Fruit fly (Drosophila melanogaster) whole organism, embryonic: ENCODE measurements around the gene dikar.

Experiments
- Abd-B ChIP-seq: fragments of 200-800 bp; sonication (Bioruptor generic); optimal IDR thresholded peaks from 2 replicates; lab custom pipeline; 2018; ENCODE audit warnings: missing biosample characterization, mild to moderate bottlenecking, missing genetic modification characterization, moderate library complexity
- Awh ChIP-seq: fragments of 200-800 bp; sonication (Bioruptor generic); IDR thresholded peaks from 2 replicates; pipeline ENCODE4, ENCODE4 v1.3.6; 2022; ENCODE audit warnings: missing biosample characterization, missing genetic modification characterization
- Blimp-1 ChIP-seq: fragments of 200-800 bp; sonication (Bioruptor generic); optimal IDR thresholded peaks from 3 replicates; lab custom pipeline; 2018; ENCODE audit warnings: missing biosample characterization, missing genetic modification characterization, mild to moderate bottlenecking, moderate library complexity, missing genetic modification reagents
- C15 ChIP-seq: fragments of 200-800 bp; sonication (Bioruptor generic); IDR thresholded peaks from 3 replicates; pipeline ENCODE4 v1.3.6; 2022; ENCODE audit warnings: missing biosample characterization, missing genetic modification characterization
- CG15269 ChIP-seq: fragments of 200-800 bp; sonication (Bioruptor generic); optimal IDR thresholded peaks from 2 replicates; lab custom pipeline; 2018; ENCODE audit warnings: missing biosample characterization, mild to moderate bottlenecking, missing genetic modification characterization, moderate library complexity
- CG2129 ChIP-seq: fragments of 200-800 bp; sonication (Bioruptor generic); IDR thresholded peaks from 2 replicates; pipeline ENCODE4 v1.3.6; 2022; ENCODE audit warnings: missing biosample characterization, missing genetic modification characterization; ENCODE audit not compliant: partially characterized antibody
- CG4707 ChIP-seq: fragments of 200-800 bp; sonication (Bioruptor generic); optimal IDR thresholded peaks from 2 replicates; lab custom pipeline; 2018; ENCODE audit warnings: missing biosample characterization, mild to moderate bottlenecking, missing genetic modification characterization, moderate library complexity
- E2f2 ChIP-seq: fragments of 200-800 bp; sonication (Bioruptor generic); IDR thresholded peaks from 2 replicates; pipeline ENCODE4 v1.3.6; 2022; ENCODE audit warnings: missing biosample characterization, missing genetic modification characterization
- Fer3 ChIP-seq: fragments of 200-800 bp; sonication (Bioruptor generic); optimal IDR thresholded peaks from 2 replicates; lab custom pipeline; 2018; ENCODE audit warnings: missing biosample characterization, mild to moderate bottlenecking, missing genetic modification characterization, moderate library complexity
- Hr78 ChIP-seq, 2 experiments: fragments of 200-800 bp in 1 of 2; fragments of >200 bp in 1 of 2; sonication (Bioruptor generic) in 1 of 2; optimal IDR thresholded peaks; 2 replicates each; lab custom pipeline; 2017 to 2019; ENCODE audit warnings: missing biosample characterization in 2 of 2, missing genetic modification characterization in 2 of 2, mild to moderate bottlenecking in 1 of 2, moderate library complexity in 1 of 2
- Nf-YB ChIP-seq: fragments of 200-800 bp; sonication (Bioruptor generic); optimal IDR thresholded peaks from 3 replicates; lab custom pipeline; 2019; ENCODE audit warnings: missing biosample characterization, mild to moderate bottlenecking, missing genetic modification characterization, moderate library complexity
- YL-1 ChIP-seq: fragments of 200-800 bp; sonication (Bioruptor generic); optimal IDR thresholded peaks from 3 replicates; lab custom pipeline; 2017; ENCODE audit warnings: missing biosample characterization, mild to moderate bottlenecking, missing genetic modification characterization
- abd-A ChIP-seq: fragments of 200-800 bp; sonication (Bioruptor generic); optimal IDR thresholded peaks from 3 replicates; lab custom pipeline; 2019; ENCODE audit warnings: missing biosample characterization, mild to moderate bottlenecking, missing genetic modification characterization, moderate library complexity
- bigmax ChIP-seq: fragments of 200-800 bp; sonication (Bioruptor generic); optimal IDR thresholded peaks from 2 replicates; lab custom pipeline; 2018; ENCODE audit warnings: missing biosample characterization, mild to moderate bottlenecking, missing genetic modification characterization
- cg ChIP-seq: fragments of 200-800 bp; sonication (Bioruptor generic); optimal IDR thresholded peaks from 3 replicates; lab custom pipeline; 2019; ENCODE audit warnings: missing biosample characterization, mild to moderate bottlenecking, missing genetic modification characterization, moderate library complexity
- chinmo ChIP-seq: fragments of 200-800 bp; sonication (Bioruptor generic); IDR thresholded peaks from 4 replicates; pipeline ENCODE4 v1.3.6; 2022; ENCODE audit warnings: missing biosample characterization, missing genetic modification characterization; ENCODE audit not compliant: partially characterized antibody
- chm ChIP-seq: fragments of 200-800 bp; sonication (Bioruptor generic); IDR thresholded peaks from 2 replicates; pipeline ENCODE4 v1.3.6; 2022; ENCODE audit warnings: missing biosample characterization, missing genetic modification characterization
- grn ChIP-seq: fragments of 200-800 bp; sonication (Bioruptor generic); optimal IDR thresholded peaks from 3 replicates; lab custom pipeline; 2017; ENCODE audit warnings: missing biosample characterization, missing genetic modification characterization
- hbn ChIP-seq: fragments of 200-800 bp; sonication (Bioruptor generic); IDR thresholded peaks from 2 replicates; pipeline ENCODE4 v1.3.6; 2022; ENCODE audit warnings: missing biosample characterization, missing genetic modification characterization; ENCODE audit not compliant: partially characterized antibody
- insv ChIP-seq, 2 experiments: fragments of 200-800 bp; sonication (Bioruptor generic); optimal IDR thresholded peaks; 3 replicates each; lab custom pipeline; 2016 to 2018; ENCODE audit warnings: missing biosample characterization in 2 of 2, missing genetic modification characterization in 2 of 2
- jumu ChIP-seq: fragments of 200-800 bp; sonication (Bioruptor generic); optimal IDR thresholded peaks from 3 replicates; lab custom pipeline; 2016; ENCODE audit warnings: missing biosample characterization, missing genetic modification characterization
- kni ChIP-seq: fragments of 200-800 bp; sonication (Bioruptor generic); optimal IDR thresholded peaks from 3 replicates; lab custom pipeline; 2017; ENCODE audit warnings: mild to moderate bottlenecking, missing biosample characterization, missing genetic modification reagents, missing genetic modification characterization
- mam ChIP-seq: fragments of 200-800 bp; sonication (Bioruptor generic); optimal IDR thresholded peaks from 3 replicates; lab custom pipeline; 2016; ENCODE audit warnings: missing biosample characterization, missing genetic modification characterization
- oc ChIP-seq: fragments of 200-800 bp; sonication (Bioruptor generic); optimal IDR thresholded peaks from 2 replicates; lab custom pipeline; 2018; ENCODE audit warnings: missing biosample characterization, mild to moderate bottlenecking, missing genetic modification characterization, moderate library complexity
- onecut ChIP-seq: fragments of 200-800 bp; sonication (Bioruptor generic); IDR thresholded peaks from 2 replicates; pipeline ENCODE4 v1.3.6; 2022; ENCODE audit warnings: missing biosample characterization, missing genetic modification characterization
- pita ChIP-seq: fragments of 200-800 bp; sonication (Bioruptor generic); optimal IDR thresholded peaks from 2 replicates; lab custom pipeline; 2017; ENCODE audit warnings: missing biosample characterization, mild to moderate bottlenecking, missing genetic modification characterization
- sd ChIP-seq: fragments of 200-800 bp; sonication (Bioruptor generic); optimal IDR thresholded peaks from 3 replicates; lab custom pipeline; 2018; ENCODE audit warnings: missing biosample characterization, mild to moderate bottlenecking, missing genetic modification characterization, moderate library complexity
- sens ChIP-seq: fragments of 200-800 bp; sonication (Bioruptor generic); peaks from one replicate; lab custom pipeline; 2016; ENCODE audit warnings: missing biosample characterization, missing genetic modification characterization
- sim ChIP-seq: fragments of 200-800 bp; sonication (Bioruptor generic); IDR thresholded peaks from 2 replicates; pipeline ENCODE4 v1.3.6; 2022; ENCODE audit warnings: missing biosample characterization, missing genetic modification characterization
- tna ChIP-seq: fragments of 200-800 bp; sonication (Bioruptor generic); IDR thresholded peaks from 2 replicates; pipeline ENCODE4 v1.3.6; 2022; ENCODE audit warnings: missing biosample characterization, missing genetic modification characterization; ENCODE audit not compliant: partially characterized antibody
- unc-4 ChIP-seq: fragments of 200-800 bp; sonication (Bioruptor generic); IDR thresholded peaks from 2 replicates; pipeline ENCODE4 v1.3.6; 2022; ENCODE audit warnings: missing biosample characterization, missing genetic modification characterization; ENCODE audit not compliant: partially characterized antibody
- unpg ChIP-seq: fragments of 200-800 bp; sonication (Bioruptor generic); optimal IDR thresholded peaks from 3 replicates; lab custom pipeline; 2018; ENCODE audit warnings: missing biosample characterization, mild to moderate bottlenecking, missing genetic modification characterization, moderate library complexity
- vvl ChIP-seq: fragments of 200-800 bp; sonication (Bioruptor generic); IDR thresholded peaks from 2 replicates; pipeline ENCODE4 v1.3.6; 2022; ENCODE audit warnings: missing biosample characterization, missing genetic modification characterization

The dikar gene

DNA sequence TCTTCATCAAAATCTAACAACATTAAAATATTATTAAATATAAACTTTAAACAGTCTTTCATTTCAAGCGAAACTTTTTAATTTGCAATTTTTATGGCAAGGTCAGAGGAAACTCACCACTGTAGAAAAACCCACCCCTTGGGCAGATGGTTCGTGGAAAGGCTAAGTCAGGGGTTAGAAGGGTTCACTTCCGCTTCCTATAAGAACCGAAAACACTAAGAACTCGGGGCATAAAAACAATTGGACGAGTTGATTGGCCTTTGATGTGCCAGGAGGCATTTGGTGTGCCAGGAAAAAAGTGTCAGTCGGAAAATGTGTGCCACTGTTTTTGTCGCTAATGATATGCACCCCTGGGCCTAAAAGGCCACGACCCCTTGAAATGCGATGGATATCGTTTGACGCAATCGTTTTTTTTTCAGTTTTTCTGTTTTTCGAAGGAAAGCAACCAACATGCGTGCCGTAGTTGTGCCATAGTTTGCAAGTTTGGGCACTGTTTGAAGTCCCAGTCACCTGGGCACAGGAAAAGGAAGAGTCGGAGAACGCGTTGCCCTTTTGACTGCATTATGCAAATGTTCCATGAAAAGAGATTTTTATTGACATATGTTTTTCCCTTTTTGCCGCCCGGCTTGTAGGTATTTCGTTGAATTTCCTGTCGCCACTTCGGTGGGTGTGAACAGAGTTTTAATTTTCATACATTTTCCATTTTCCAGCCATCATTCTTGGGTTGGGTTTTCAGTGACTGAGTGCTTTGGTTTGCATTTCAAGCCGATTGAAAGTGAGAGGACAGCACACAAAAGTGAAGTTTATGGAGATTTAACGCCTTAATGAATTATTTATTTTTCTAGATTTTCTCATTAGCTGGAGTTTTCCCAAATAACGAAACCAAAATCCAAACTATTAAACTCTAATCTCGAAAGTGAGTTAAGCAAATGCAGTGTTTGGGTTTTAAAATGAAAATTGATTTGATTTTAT, 42.0 kb upstream of the dikar start (continued):
- no peak for TF ChIP-seq tna (GFP tag; lab: Robert Waterston, UW)
- peak; percentile 77 for TF ChIP-seq vvl (GFP tag; lab: Robert Waterston, UW)
- peak; percentile 80 for TF ChIP-seq sens (GFP tag; lab: Kevin White, UChicago)
- TF ChIP-seq insv (GFP tag; optimal IDR thresholded peaks at IDR 0.05; lab: Kevin White, UChicago): peak; percentile 19 to 92
- TF ChIP-seq Blimp-1 (GFP tag; lab: Kevin White, UChicago): peak; percentile 96
- TF ChIP-seq bigmax (GFP tag; lab: Kevin White, UChicago): no peak
- TF ChIP-seq C15: no peak
- TF ChIP-seq CG2129 (GFP tag; lab: Robert Waterston, UW): no peak
- peak; percentile 56; the same call in 1 of the 2 replicates for TF ChIP-seq chm (GFP tag; lab: Robert Waterston, UW)
- peak; percentile 15 for TF ChIP-seq CG4707 (GFP tag; lab: Kevin White, UChicago)
- TF ChIP-seq pita: peak; percentile 10
- no peak for TF ChIP-seq Hr78 (GFP tag; optimal IDR thresholded peaks at IDR 0.05; lab: Kevin White, UChicago)

DNA sequence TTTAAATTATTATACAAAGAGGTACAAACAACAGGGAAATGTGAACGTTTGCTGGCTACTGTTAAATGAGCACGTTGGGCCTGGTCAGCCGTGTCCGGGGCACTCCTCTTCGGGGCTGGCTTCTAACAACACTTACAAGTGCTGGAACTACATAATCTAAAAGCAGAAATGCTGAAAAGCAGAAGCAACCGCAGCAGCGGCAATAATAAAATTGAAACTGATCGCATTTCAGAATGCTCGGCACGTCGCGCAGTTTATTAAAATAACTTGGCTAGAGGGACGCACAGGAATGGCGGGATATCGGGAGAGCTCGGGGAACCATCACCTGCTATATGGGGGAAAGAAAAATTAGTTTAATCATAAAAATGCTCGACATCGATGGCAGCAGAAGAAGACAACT, 40.4 kb upstream of the dikar start:
- TF ChIP-seq sens (GFP tag; lab: Kevin White, UChicago): peak; percentile 4
- peak; percentile 1 for TF ChIP-seq Blimp-1 (GFP tag; lab: Kevin White, UChicago)
- TF ChIP-seq kni: peak; percentile 74
- TF ChIP-seq vvl (GFP tag; lab: Robert Waterston, UW): peak; percentile 85
- peak; percentile 4 for TF ChIP-seq sd (tag; lab: Kevin White, UChicago)
- TF ChIP-seq E2f2 (GFP tag; lab: Robert Waterston, UW): no peak
- no peak for TF ChIP-seq Nf-YB (GFP tag; lab: Kevin White, UChicago)

DNA sequence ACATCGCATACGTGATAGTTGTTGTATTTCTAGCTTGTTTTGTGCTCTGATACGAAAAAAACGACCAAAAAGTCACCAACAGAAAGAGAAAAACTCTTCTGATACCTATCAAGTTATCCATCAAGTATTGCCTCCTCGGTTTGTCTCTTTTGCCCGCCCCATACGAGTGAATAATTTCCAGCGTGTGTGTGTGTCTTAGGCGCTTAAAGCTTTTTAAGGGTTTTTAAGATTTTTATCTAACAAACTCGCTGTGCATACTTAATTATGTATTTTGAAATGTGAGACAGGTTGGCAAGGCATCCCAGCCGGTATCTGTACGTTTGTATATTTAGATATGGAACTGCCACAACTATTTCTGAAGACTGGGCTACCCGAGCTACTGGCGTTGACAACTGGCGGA, 36.4 kb upstream of the dikar start:
- TF ChIP-seq kni (peak; percentile 39), cg (GFP tag; lab: Kevin White, UChicago) (peak; percentile 31), oc (peak; percentile 21), grn (GFP tag; lab: Kevin White, UChicago) (peak; percentile 80), unc-4 (GFP tag; lab: Robert Waterston, UW) (no peak), CG15269 (tag; lab: Kevin White, UChicago) (peak; percentile 78), jumu (GFP tag; lab: Kevin White, UChicago) (no peak), chinmo (GFP tag; lab: Robert Waterston, UW) (0 out of 4 replicates have a peak, but pooled peaks have one; percentile 63), Awh (GFP tag; lab: Robert Waterston, UW) (0 out of 2 replicates have a peak, but pooled peaks have one; percentile 13), YL-1 (GFP tag; lab: Kevin White, UChicago) (no peak), vvl (GFP tag; lab: Robert Waterston, UW) (peak; percentile 90), abd-A (tag; lab: Kevin White, UChicago) (peak; percentile 57), unpg (GFP tag; lab: Kevin White, UChicago) (no peak), CG2129 (GFP tag; lab: Robert Waterston, UW) (no peak), sim (no peak)

DNA sequence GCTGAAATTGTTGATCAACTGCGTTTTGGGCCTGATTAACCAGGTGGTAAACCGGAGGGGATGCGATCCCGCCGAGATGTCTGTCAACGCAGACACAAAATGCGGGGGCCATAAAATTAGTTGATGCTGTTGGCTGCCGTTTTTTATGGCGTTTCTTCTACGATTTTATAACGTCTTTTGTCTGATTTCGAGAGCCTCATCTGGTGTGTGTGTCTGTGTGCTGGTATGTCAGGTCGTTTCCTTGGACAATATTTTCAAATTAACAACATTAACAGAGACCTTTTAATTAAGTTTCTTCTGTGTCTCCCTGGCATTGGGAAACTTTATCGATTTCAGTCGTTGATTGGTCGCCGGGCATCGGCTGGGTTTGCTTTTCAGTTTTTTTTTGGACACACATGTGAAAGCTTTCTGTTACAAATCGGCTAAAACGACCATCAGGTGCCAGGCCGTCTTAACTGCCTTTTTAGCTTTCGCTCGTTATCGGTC, 35.9 kb upstream of the dikar start:
- TF ChIP-seq sd (tag; lab: Kevin White, UChicago) (peak; percentile 62), hbn (GFP tag; lab: Robert Waterston, UW) (no peak), mam (no peak), Awh (GFP tag; lab: Robert Waterston, UW) (peak; percentile 94), oc (no peak), abd-A (tag; lab: Kevin White, UChicago) (peak; percentile 79), Abd-B (GFP tag; lab: Kevin White, UChicago) (peak; percentile 33), Fer3 (tag; lab: Kevin White, UChicago) (no peak), onecut (GFP tag; lab: Robert Waterston, UW) (peak; percentile 36; the same call in 1 of the 2 replicates)
